Worm (Caenorhabditis elegans): ENCODE measurements around the gene rol-3.

The rol-3 gene

DNA sequence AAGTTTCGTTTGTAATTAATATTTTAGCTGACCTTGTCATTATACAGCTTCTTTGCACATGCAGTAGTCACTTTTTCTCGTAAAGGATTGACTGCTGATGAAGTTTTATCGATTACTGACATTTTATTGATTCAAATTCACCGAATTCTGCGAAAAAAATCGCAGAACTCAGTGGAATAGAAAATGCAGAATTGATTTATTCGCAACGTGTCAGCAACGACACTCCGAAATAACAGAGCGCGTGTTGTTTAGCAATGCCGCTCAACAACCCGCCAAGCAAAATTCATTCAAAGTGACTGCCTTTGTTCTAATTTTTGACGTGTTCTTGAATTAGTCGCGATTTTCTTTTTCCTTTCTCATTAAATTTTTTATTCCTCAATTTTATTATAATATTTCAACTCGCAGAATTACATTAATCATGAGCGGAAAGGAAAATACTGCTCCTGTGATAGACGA is 17.1 kb downstream of the rol-3 start, which contains the start of the genes cogc-6 and air-1 (continued):
- TF ChIP-seq F44E2.7 (GFP tag; IDR thresholded peaks at IDR 0.05) (no peak), unc-62 (GFP tag; optimal IDR thresholded peaks at IDR 0.05 in 1 of 2) (no peak), unc-62 (tag; optimal IDR thresholded peaks at IDR 0.05) (no peak), Y105C5A.15 (GFP tag; IDR thresholded peaks at IDR 0.05) (no peak), ctbp-1 (GFP tag; IDR thresholded peaks at IDR 0.05) (no peak), R02D3.7 (tag; optimal IDR thresholded peaks at IDR 0.05) (no peak), hlh-30 (tag; optimal IDR thresholded peaks at IDR 0.05; ENCODE audit: insufficient read depth) (no peak), mes-2 (tag; optimal IDR thresholded peaks at IDR 0.05; ENCODE audit: poor library complexity, severe bottlenecking) (peak; percentile 47), nhr-25 (tag; optimal IDR thresholded peaks at IDR 0.05; ENCODE audit: borderline replicate concordance, insufficient read depth) (no peak), vab-7 (GFP tag; IDR thresholded peaks at IDR 0.05) (no peak), lim-7 (GFP tag; IDR thresholded peaks at IDR 0.05) (no peak), lin-1 (GFP tag; IDR thresholded peaks at IDR 0.05) (no peak), snpc-4 (tag; optimal IDR thresholded peaks at IDR 0.05) (no peak), zfp-3 (GFP tag; conservative IDR thresholded peaks at IDR 0.05) (no peak), sdz-12 (GFP tag; optimal IDR thresholded peaks at IDR 0.05) (no peak), fkh-10 (GFP tag; optimal IDR thresholded peaks at IDR 0.05) (no peak), daf-16 (GFP tag; optimal IDR thresholded peaks at IDR 0.05) (no peak), daf-16 (tag; optimal IDR thresholded peaks at IDR 0.05) (peak; percentile 3), nhr-42 (GFP tag; IDR thresholded peaks at IDR 0.05) (no peak), ceh-28 (tag; optimal IDR thresholded peaks at IDR 0.05) (no peak), lin-38 (GFP tag; IDR thresholded peaks at IDR 0.05) (no peak), F37D6.2 (tag; optimal IDR thresholded peaks at IDR 0.05) (no peak), daf-8 (GFP tag; IDR thresholded peaks at IDR 0.05) (no peak), fos-1 (tag; optimal IDR thresholded peaks at IDR 0.05) (no peak), D1046.2 (GFP tag; IDR thresholded peaks at IDR 0.05) (no peak), T20F7.1 (GFP tag; optimal IDR thresholded peaks at IDR 0.05) (peak; percentile 94), skn-1 (tag; optimal IDR thresholded peaks at IDR 0.05) (no peak), nhr-10 (tag; optimal IDR thresholded peaks at IDR 0.05) (no peak), pha-4 (GFP tag; IDR thresholded peaks at IDR 0.05) (no peak), pha-4 (tag; optimal IDR thresholded peaks at IDR 0.05) (no peak), hmg-1.1 (GFP tag; IDR thresholded peaks at IDR 0.05) (no peak), arid-1 (GFP tag; conservative IDR thresholded peaks at IDR 0.05) (no peak), Y48G9A.11 (GFP tag; IDR thresholded peaks at IDR 0.05) (peak; percentile 86)

DNA sequence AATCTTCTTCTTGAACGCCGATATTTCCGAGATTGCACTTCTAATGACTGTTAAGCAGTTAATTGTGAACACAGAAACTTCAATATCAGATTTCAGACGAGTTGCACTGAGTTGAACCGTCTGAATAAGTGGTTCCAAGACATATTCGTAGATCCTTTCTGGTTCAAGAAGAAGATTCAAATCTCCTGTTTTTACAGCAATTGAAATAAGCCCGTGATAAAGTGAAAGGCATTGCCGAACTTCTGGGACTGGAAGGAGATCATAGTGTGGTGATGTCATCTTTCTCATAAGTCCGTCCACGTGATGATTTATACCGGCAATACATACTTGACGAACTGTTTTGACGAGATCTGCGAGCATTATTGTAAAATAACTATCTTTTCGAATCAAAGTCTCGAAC is 18.7 kb downstream of the rol-3 start:
- TF ChIP-seq unc-62 (GFP tag; optimal IDR thresholded peaks at IDR 0.05 in 1 of 2) = peak in 1 of 2 experiments; percentile 96
- TF ChIP-seq unc-62 (tag; optimal IDR thresholded peaks at IDR 0.05) = no peak
- TF ChIP-seq Y48G9A.11 (GFP tag; IDR thresholded peaks at IDR 0.05) = no peak
- TF ChIP-seq dmd-8 (GFP tag; IDR thresholded peaks at IDR 0.05) = no peak
- no peak for TF ChIP-seq nhr-237 (tag; optimal IDR thresholded peaks at IDR 0.05)
- TF ChIP-seq nhr-41 (GFP tag; IDR thresholded peaks at IDR 0.05) = no peak

DNA sequence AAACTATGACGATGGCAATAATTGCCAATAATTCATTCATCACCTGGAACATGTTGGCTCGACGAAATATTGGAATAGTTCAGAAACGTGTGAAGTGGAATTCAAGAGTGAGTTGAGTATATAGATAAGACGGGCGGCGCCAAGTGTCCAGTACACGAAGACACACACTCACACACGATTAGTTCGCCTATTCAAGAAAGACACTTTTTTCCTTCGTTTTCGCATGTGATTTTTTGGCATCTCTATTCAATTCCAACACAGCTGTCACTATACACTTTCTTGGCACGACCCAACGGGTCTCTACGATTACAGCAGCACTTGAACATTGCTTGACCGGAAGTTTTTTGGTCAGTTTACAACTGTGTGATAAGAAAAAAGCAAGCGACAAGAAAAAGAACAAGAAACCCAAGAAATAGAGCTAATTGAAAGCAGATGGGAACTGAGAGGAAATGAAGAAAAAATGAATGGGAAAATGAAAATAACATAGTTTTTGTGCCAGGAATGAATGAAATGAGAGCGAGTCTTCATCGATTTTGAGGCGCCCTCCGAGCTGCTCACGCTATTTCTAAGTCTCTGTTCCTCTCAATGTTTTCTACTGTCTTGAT is 20.4 kb downstream of the rol-3 start, which contains the start of gene K07C11.8:
Gene K07C11.8 (minus strand): TSS at position 224 of the 605 bp plus-strand sequence.
- TF ChIP-seq saeg-2 (GFP tag; IDR thresholded peaks at IDR 0.05) (no peak), tra-1 (GFP tag; IDR thresholded peaks at IDR 0.05) (peak; percentile 32; the same call in 1 of the 2 replicates), mdt-29 (GFP tag; IDR thresholded peaks at IDR 0.05) (peak; percentile 23; the same call in 1 of the 2 replicates), zip-11 (GFP tag; IDR thresholded peaks at IDR 0.05) (no peak), egl-43 (GFP tag; IDR thresholded peaks at IDR 0.05) (no peak), daf-19 (GFP tag; conservative IDR thresholded peaks at IDR 0.05) (no peak), Y105C5A.15 (GFP tag; IDR thresholded peaks at IDR 0.05) (no peak), R02D3.7 (tag; optimal IDR thresholded peaks at IDR 0.05) (no peak), ztf-11 (tag; optimal IDR thresholded peaks at IDR 0.05) (no peak), ZK546.5 (tag; optimal IDR thresholded peaks at IDR 0.05) (no peak), daf-12 (tag; optimal IDR thresholded peaks at IDR 0.05) (no peak), ztf-7 (tag; optimal IDR thresholded peaks at IDR 0.05) (no peak), rbr-2 (tag; optimal IDR thresholded peaks at IDR 0.05) (no peak), ceh-28 (tag; optimal IDR thresholded peaks at IDR 0.05) (no peak), php-3 (GFP tag; IDR thresholded peaks at IDR 0.05) (no peak), F10B5.3 (tag; optimal IDR thresholded peaks at IDR 0.05) (no peak), ceh-44 (GFP tag; IDR thresholded peaks at IDR 0.05) (no peak), fos-1 (tag; optimal IDR thresholded peaks at IDR 0.05) (no peak)

Data from whole organism, L4 larva.